Worm (Caenorhabditis elegans): Measurements from ENCODE around the gene ins-2.

ins-2 gene

ce11 chrII:5966637-5967036 is 21.7 kb upstream of the ins-2 start:
- peak; percentile 2 for TF ChIP-seq ets-7 (tag; optimal IDR thresholded peaks at IDR 0.05)
- no peak for TF ChIP-seq B0310.2 (tag; optimal IDR thresholded peaks at IDR 0.05)
- no peak for TF ChIP-seq hmg-4 (GFP tag; optimal IDR thresholded peaks at IDR 0.05)

- TF ChIP-seq hmbx-1 (tag; optimal IDR thresholded peaks at IDR 0.05) (no peak), flt-1 (GFP tag; IDR thresholded peaks at IDR 0.05) (no peak), tbx-11 (GFP tag; IDR thresholded peaks at IDR 0.05) (no peak), tbx-37 (GFP tag; conservative IDR thresholded peaks at IDR 0.05) (no peak), B0310.2 (tag; optimal IDR thresholded peaks at IDR 0.05) (no peak), ceh-36 (tag; optimal IDR thresholded peaks at IDR 0.05) (no peak)
Observed at ce11 chrII:5968037-5968436, 20.3 kb upstream of the ins-2 start, which contains the start of gene B0034.1. Gene B0034.1 (plus strand): TSS chrII:5968337.

- no peak for TF ChIP-seq B0310.2 (tag; optimal IDR thresholded peaks at IDR 0.05)
- no peak for TF ChIP-seq flt-1 (GFP tag; IDR thresholded peaks at IDR 0.05)
- no peak for TF ChIP-seq tra-4 (tag; optimal IDR thresholded peaks at IDR 0.05)
- TF ChIP-seq pes-1 (GFP tag; IDR thresholded peaks at IDR 0.05): no peak
- no peak for TF ChIP-seq hmg-4 (GFP tag; optimal IDR thresholded peaks at IDR 0.05)
- no peak for TF ChIP-seq sea-1 (GFP tag; conservative IDR thresholded peaks at IDR 0.05)
- no peak for TF ChIP-seq ets-7 (tag; optimal IDR thresholded peaks at IDR 0.05)
- TF ChIP-seq hnd-1 (tag; optimal IDR thresholded peaks at IDR 0.05): no peak
- no peak for TF ChIP-seq tbx-11 (GFP tag; IDR thresholded peaks at IDR 0.05)
- no peak for TF ChIP-seq hmbx-1 (tag; optimal IDR thresholded peaks at IDR 0.05)
- TF ChIP-seq ama-1 (optimal IDR thresholded peaks at IDR 0.05): no peak
- no peak for TF ChIP-seq tbx-37 (GFP tag; conservative IDR thresholded peaks at IDR 0.05)
- no peak for TF ChIP-seq ceh-36 (tag; optimal IDR thresholded peaks at IDR 0.05)
- TF ChIP-seq F13C5.2 (tag; optimal IDR thresholded peaks at IDR 0.05): no peak
- TF ChIP-seq scrt-1 (GFP tag; IDR thresholded peaks at IDR 0.05): no peak
- TF ChIP-seq ceh-13 (GFP tag; optimal IDR thresholded peaks at IDR 0.05): no peak
- no peak for TF ChIP-seq aly-1 (tag; optimal IDR thresholded peaks at IDR 0.05)
Observed at ce11 chrII:5969303-5969702, 19.0 kb upstream of the ins-2 start, which contains the start of gene B0034.4. Gene B0034.4 (minus strand): TSS chrII:5969531.

- TF ChIP-seq hnd-1 (tag; optimal IDR thresholded peaks at IDR 0.05): no peak
- no peak for TF ChIP-seq flt-1 (GFP tag; IDR thresholded peaks at IDR 0.05)
- no peak for TF ChIP-seq ceh-13 (GFP tag; optimal IDR thresholded peaks at IDR 0.05)
- no peak for TF ChIP-seq tbx-11 (GFP tag; IDR thresholded peaks at IDR 0.05)
- TF ChIP-seq ets-7 (tag; optimal IDR thresholded peaks at IDR 0.05): no peak
- no peak for TF ChIP-seq B0310.2 (tag; optimal IDR thresholded peaks at IDR 0.05)
- TF ChIP-seq aly-1 (tag; optimal IDR thresholded peaks at IDR 0.05): no peak
- TF ChIP-seq tra-4 (tag; optimal IDR thresholded peaks at IDR 0.05): no peak
- no peak for TF ChIP-seq sea-1 (GFP tag; conservative IDR thresholded peaks at IDR 0.05)
Observed at ce11 chrII:5974878-5975277, 13.4 kb upstream of the ins-2 start, which contains the start of gene B0034.5. Gene B0034.5 (minus strand): TSS chrII:5974978.

DNA sequence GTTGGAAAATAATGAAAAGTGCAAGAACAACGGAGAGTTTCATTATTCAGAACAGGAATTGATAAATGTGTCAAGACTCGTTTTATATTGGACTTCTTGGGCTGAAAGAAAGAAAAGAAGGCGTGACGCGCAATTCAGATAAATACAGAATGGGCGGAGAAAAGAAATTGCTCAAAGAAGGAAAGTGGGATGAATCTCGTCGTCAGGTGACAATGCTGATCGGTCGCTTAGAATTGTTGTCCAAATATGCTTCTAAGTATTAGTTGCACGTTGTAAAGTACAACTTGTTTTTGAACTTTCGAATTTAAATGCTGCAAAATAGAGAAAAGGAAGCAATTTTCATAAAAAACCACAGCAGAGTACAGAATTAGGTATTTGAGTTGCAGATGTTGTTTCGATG is 2.3 kb downstream of the ins-2 start, which contains the start of gene ins-3:
Gene ins-3 (minus strand): TSS at position 101 of the 400 bp plus-strand sequence.
- TF ChIP-seq hnd-1 (tag; optimal IDR thresholded peaks at IDR 0.05) (no peak), sea-1 (GFP tag; conservative IDR thresholded peaks at IDR 0.05) (no peak), ets-7 (tag; optimal IDR thresholded peaks at IDR 0.05) (no peak), tra-4 (tag; optimal IDR thresholded peaks at IDR 0.05) (no peak), ceh-36 (tag; optimal IDR thresholded peaks at IDR 0.05) (no peak), pes-1 (GFP tag; IDR thresholded peaks at IDR 0.05) (no peak), aly-1 (tag; optimal IDR thresholded peaks at IDR 0.05) (no peak), B0310.2 (tag; optimal IDR thresholded peaks at IDR 0.05) (no peak), hmbx-1 (tag; optimal IDR thresholded peaks at IDR 0.05) (no peak)

DNA sequence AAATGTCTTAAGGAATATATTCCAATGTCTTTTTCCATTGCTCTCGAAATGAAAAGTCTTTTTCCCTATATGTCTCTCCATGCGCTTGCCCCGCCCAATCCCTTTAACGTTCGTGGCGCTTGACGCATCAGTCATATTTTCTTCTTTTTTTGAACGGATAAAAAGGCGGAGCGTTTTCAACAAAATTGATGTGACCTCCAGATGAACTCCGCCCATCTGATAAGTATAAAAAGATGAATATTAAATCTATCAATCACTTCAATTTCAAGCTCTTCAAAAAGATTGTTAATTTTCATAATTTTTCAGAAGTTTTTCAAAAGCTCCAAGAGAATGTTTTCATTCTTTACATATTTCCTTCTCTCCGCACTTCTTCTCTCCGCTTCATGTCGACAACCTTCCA is 7.7 kb downstream of the ins-2 start, which contains the start of gene ins-4:
Gene ins-4 (plus strand): TSS at position 301 of the 400 bp plus-strand sequence.
- TF ChIP-seq hnd-1 (tag; optimal IDR thresholded peaks at IDR 0.05) (no peak), ceh-36 (tag; optimal IDR thresholded peaks at IDR 0.05) (no peak), ceh-13 (GFP tag; optimal IDR thresholded peaks at IDR 0.05) (no peak), tra-4 (tag; optimal IDR thresholded peaks at IDR 0.05) (no peak), ets-7 (tag; optimal IDR thresholded peaks at IDR 0.05) (no peak)

ce11 chrII:5997257-5997656 is 8.9 kb downstream of the ins-2 start, which contains the start of gene ins-5:
Gene ins-5 (plus strand): TSS chrII:5997557.
- TF ChIP-seq ets-7 (tag; optimal IDR thresholded peaks at IDR 0.05) (no peak), sea-1 (GFP tag; conservative IDR thresholded peaks at IDR 0.05) (no peak), B0310.2 (tag; optimal IDR thresholded peaks at IDR 0.05) (no peak), pes-1 (GFP tag; IDR thresholded peaks at IDR 0.05) (no peak), tbx-11 (GFP tag; IDR thresholded peaks at IDR 0.05) (no peak), tbx-37 (GFP tag; conservative IDR thresholded peaks at IDR 0.05) (no peak), ceh-13 (GFP tag; optimal IDR thresholded peaks at IDR 0.05) (no peak), tra-4 (tag; optimal IDR thresholded peaks at IDR 0.05) (no peak), hmg-4 (GFP tag; optimal IDR thresholded peaks at IDR 0.05) (no peak)

DNA sequence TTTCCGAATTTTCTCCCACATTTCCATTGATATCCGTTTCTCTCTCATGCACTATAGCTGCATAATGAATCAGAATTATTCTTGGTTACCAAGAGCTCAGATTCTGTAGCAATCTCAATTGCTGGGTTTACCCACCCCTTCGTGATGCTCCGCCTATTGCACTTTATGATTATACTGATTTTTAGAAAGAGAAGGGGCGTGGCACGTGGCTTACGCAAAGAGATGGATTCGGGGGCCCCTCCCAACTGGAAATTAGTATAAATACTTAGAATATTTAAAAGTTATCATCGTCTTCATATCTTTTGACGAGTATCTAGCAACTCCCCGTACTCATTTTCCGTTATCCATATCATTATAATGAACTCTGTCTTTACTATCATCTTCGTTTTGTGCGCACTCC is 11.8 kb downstream of the ins-2 start, which contains the start of gene ins-6:
Gene ins-6 (plus strand): TSS at position 301 of the 400 bp plus-strand sequence.
- no peak for TF ChIP-seq B0310.2 (tag; optimal IDR thresholded peaks at IDR 0.05)
- no peak for TF ChIP-seq ets-7 (tag; optimal IDR thresholded peaks at IDR 0.05)
- no peak for TF ChIP-seq pes-1 (GFP tag; IDR thresholded peaks at IDR 0.05)
- TF ChIP-seq tra-4 (tag; optimal IDR thresholded peaks at IDR 0.05): no peak
- no peak for TF ChIP-seq F13C5.2 (tag; optimal IDR thresholded peaks at IDR 0.05)
- no peak for TF ChIP-seq sea-1 (GFP tag; conservative IDR thresholded peaks at IDR 0.05)
- TF ChIP-seq ceh-36 (tag; optimal IDR thresholded peaks at IDR 0.05): no peak
- TF ChIP-seq tbx-11 (GFP tag; IDR thresholded peaks at IDR 0.05): no peak
- no peak for TF ChIP-seq scrt-1 (GFP tag; IDR thresholded peaks at IDR 0.05)
- no peak for TF ChIP-seq aly-1 (tag; optimal IDR thresholded peaks at IDR 0.05)
- no peak for TF ChIP-seq hmbx-1 (tag; optimal IDR thresholded peaks at IDR 0.05)
- no peak for TF ChIP-seq hnd-1 (tag; optimal IDR thresholded peaks at IDR 0.05)
- no peak for TF ChIP-seq hmg-4 (GFP tag; optimal IDR thresholded peaks at IDR 0.05)
- TF ChIP-seq ceh-13 (GFP tag; optimal IDR thresholded peaks at IDR 0.05): no peak
- TF ChIP-seq tbx-37 (GFP tag; conservative IDR thresholded peaks at IDR 0.05): no peak
- no peak for TF ChIP-seq flt-1 (GFP tag; IDR thresholded peaks at IDR 0.05)
- no peak for TF ChIP-seq ama-1 (optimal IDR thresholded peaks at IDR 0.05)

All from whole organism, early embryonic.